Worm (Caenorhabditis elegans): ENCODE measurements around the gene cyk-1.
A peak's percentile ranks its signal among the peaks of the same experiment; 100 is the strongest.

ce11 chrIII:7060531-7061095 lies 31.6 kb upstream of the cyk-1 start, which contains the start of gene egg-2:
- TF ChIP-seq F57C9.4 (tag; optimal IDR thresholded peaks at IDR 0.05) (no peak), F22D6.2 (tag; optimal IDR thresholded peaks at IDR 0.05) (no peak), Y79H2A.3 (GFP tag; conservative IDR thresholded peaks at IDR 0.05) (no peak), ets-4 (GFP tag; optimal IDR thresholded peaks at IDR 0.05) (no peak), unc-62 (GFP tag; optimal IDR thresholded peaks at IDR 0.05) (no peak), bed-1 (GFP tag; IDR thresholded peaks at IDR 0.05) (no peak), nfyb-1 (GFP tag; IDR thresholded peaks at IDR 0.05) (no peak), D2030.7 (GFP tag; IDR thresholded peaks at IDR 0.05) (peak; percentile 17; the same call in 1 of the 2 replicates), hlh-12 (tag; optimal IDR thresholded peaks at IDR 0.05) (no peak), attf-5 (GFP tag; optimal IDR thresholded peaks at IDR 0.05) (no peak), madf-10 (tag; optimal IDR thresholded peaks at IDR 0.05) (no peak), sea-2 (GFP tag; IDR thresholded peaks at IDR 0.05) (no peak), F39B2.1 (GFP tag; IDR thresholded peaks at IDR 0.05) (no peak), lin-35 (GFP tag; optimal IDR thresholded peaks at IDR 0.05) (no peak)

Measured in whole organism, young adult.